Worm (Caenorhabditis elegans) whole organism, L3 larva: ENCODE results near the gene M03C11.6.

Source experiments
- R02D3.7 ChIP-seq: fragments of 150-350 bp; optimal IDR thresholded peaks from 2 replicates; lab custom pipeline; 2014; ENCODE audit warnings: missing biosample characterization, missing genetic modification characterization
- ama-1 ChIP-seq: fragments of 150-350 bp; optimal IDR thresholded peaks from 2 replicates; lab custom pipeline; 2018
- ceh-28 ChIP-seq: fragments of 150-350 bp; optimal IDR thresholded peaks from 2 replicates; lab custom pipeline; 2014; ENCODE audit warnings: missing biosample characterization, missing genetic modification reagents, missing genetic modification characterization
- ceh-9 ChIP-seq: sonication (generic microtip); optimal IDR thresholded peaks from 2 replicates; lab custom pipeline; 2018; ENCODE audit warnings: missing biosample characterization, missing genetic modification characterization
- elt-1 ChIP-seq: fragments of 150-350 bp; optimal IDR thresholded peaks from 2 replicates; lab custom pipeline; 2014; ENCODE audit warnings: missing biosample characterization, missing genetic modification characterization
- elt-2 ChIP-seq: sonication (generic microtip); optimal IDR thresholded peaks from 2 replicates; lab custom pipeline; 2016; ENCODE audit warnings: missing genetic modification reagents, mild to moderate bottlenecking, missing genetic modification characterization, missing compliant biosample characterization
- fkh-10 ChIP-seq: sonication (generic microtip); optimal IDR thresholded peaks from 2 replicates; lab custom pipeline; 2017; ENCODE audit warnings: missing biosample characterization, missing genetic modification reagents, missing genetic modification characterization
- nfya-1 ChIP-seq: sonication (generic microtip); optimal IDR thresholded peaks from 2 replicates; lab custom pipeline; 2017; ENCODE audit warnings: missing genetic modification characterization, mild to moderate bottlenecking, missing compliant biosample characterization, antibody characterized with exemption, moderate library complexity; ENCODE audit not compliant: insufficient read depth
- nhr-23 ChIP-seq: fragments of 150-350 bp; optimal IDR thresholded peaks from 2 replicates; lab custom pipeline; 2014; ENCODE audit warnings: missing biosample characterization, missing genetic modification reagents, missing genetic modification characterization
- nhr-28 ChIP-seq: fragments of 150-350 bp; optimal IDR thresholded peaks from 2 replicates; lab custom pipeline; 2014; ENCODE audit warnings: missing biosample characterization, missing genetic modification characterization
- nhr-43 ChIP-seq: sonication (generic microtip); optimal IDR thresholded peaks from 2 replicates; lab custom pipeline; 2016; ENCODE audit warnings: mild to moderate bottlenecking, missing genetic modification characterization, missing compliant biosample characterization; ENCODE audit not compliant: poor library complexity, severe bottlenecking
- nhr-77 ChIP-seq: fragments of 150-350 bp; optimal IDR thresholded peaks from 2 replicates; lab custom pipeline; 2014; ENCODE audit warnings: missing biosample characterization, missing genetic modification characterization
- unc-62 ChIP-seq: fragments of 150-350 bp; sonication (generic microtip); optimal IDR thresholded peaks from 4 replicates; lab custom pipeline; 2014; ENCODE audit warnings: missing biosample characterization, missing genetic modification reagents, missing genetic modification characterization
- ztf-4 ChIP-seq: fragments of 150-350 bp; optimal IDR thresholded peaks from 2 replicates; lab custom pipeline; 2014; ENCODE audit warnings: missing biosample characterization, missing genetic modification characterization

- no peak for TF ChIP-seq ztf-4 (tag; lab: Kevin White, UChicago)
- no peak for TF ChIP-seq elt-1 (tag; lab: Kevin White, UChicago)
- no peak for TF ChIP-seq unc-62 (GFP tag; lab: Kevin White, UChicago)
- TF ChIP-seq R02D3.7: no peak
- TF ChIP-seq fkh-10 (GFP tag; lab: Kevin White, UChicago): peak; percentile 35
- peak; percentile 59 for TF ChIP-seq nfya-1 (tag; lab: Kevin White, UChicago)
- TF ChIP-seq ama-1: no peak
- no peak for TF ChIP-seq elt-2
- TF ChIP-seq nhr-77: no peak
- TF ChIP-seq ceh-9 (tag; lab: Kevin White, UChicago): no peak
- TF ChIP-seq nhr-43 (tag; lab: Kevin White, UChicago): no peak
- TF ChIP-seq nhr-23: no peak
- TF ChIP-seq nhr-28 (tag; lab: Kevin White, UChicago): no peak
- no peak for TF ChIP-seq ceh-28
Measured at ce11 chrIII:10398919-10399318, 24.9 kb downstream of the M03C11.6 start.
